Fruit fly (Drosophila melanogaster) Kc167 (cell line): ENCODE results near the gene CheA7a.

Source experiments
- Myc ChIP-seq: fragments of >200 bp; optimal IDR thresholded peaks from 2 replicates; lab custom pipeline; 2017; ENCODE audit warnings: missing external identifiers
- Sin3A ChIP-seq: fragments of >200 bp; optimal IDR thresholded peaks from 2 replicates; lab custom pipeline; 2018; ENCODE audit warnings: missing external identifiers
- h ChIP-seq: fragments of >200 bp; optimal IDR thresholded peaks from 3 replicates; lab custom pipeline; 2018; ENCODE audit warnings: missing external identifiers
- insv ChIP-seq: fragments of >200 bp; optimal IDR thresholded peaks from 3 replicates; lab custom pipeline; 2018; ENCODE audit warnings: missing external identifiers
- psq ChIP-seq: fragments of >200 bp; optimal IDR thresholded peaks from 2 replicates; lab custom pipeline; 2017; ENCODE audit warnings: missing external identifiers
- ttk ChIP-seq: sonication (Bioruptor generic); optimal IDR thresholded peaks from 2 replicates; lab custom pipeline; 2017; ENCODE audit warnings: missing external identifiers

DNA sequence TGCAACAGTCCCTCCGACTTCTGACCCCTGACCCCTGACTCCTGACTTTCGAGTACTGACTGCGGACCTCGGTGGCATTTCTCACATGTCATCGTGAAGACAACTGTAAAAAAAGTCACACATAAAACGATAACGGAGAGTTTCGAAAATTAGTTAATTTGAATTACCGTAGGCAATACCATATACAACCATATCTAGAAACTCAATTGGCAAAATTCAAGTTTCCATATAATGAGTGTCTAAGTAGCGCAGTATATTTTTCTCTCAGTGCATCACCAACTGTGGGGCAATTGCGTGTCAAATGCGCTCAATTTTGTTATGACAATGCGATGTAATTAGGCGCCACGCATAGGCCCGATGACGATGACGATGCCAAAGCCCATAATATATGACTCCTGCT, 37.1 kb downstream of the CheA7a start:
- TF ChIP-seq Sin3A: no peak
- no peak for TF ChIP-seq ttk (lab: Kevin White, UChicago)
- TF ChIP-seq Myc: no peak
- TF ChIP-seq h (lab: Kevin White, UChicago): no peak
- TF ChIP-seq insv: no peak
- no peak for TF ChIP-seq psq
